Fruit fly (Drosophila melanogaster) whole organism, prepupa: ENCODE data around the gene CG31516.

ENCODE experiments used
- Blimp-1 ChIP-seq: fragments of 200-800 bp; sonication (Bioruptor generic); optimal IDR thresholded peaks from 3 replicates; lab custom pipeline; 2017; ENCODE audit warnings: missing biosample characterization, missing genetic modification characterization, mild to moderate bottlenecking, moderate library complexity, missing genetic modification reagents
- CG11294 ChIP-seq: fragments of 200-800 bp; sonication (Bioruptor generic); IDR thresholded peaks from 2 replicates; pipeline ENCODE4 v1.3.6; 2022; ENCODE audit warnings: missing biosample characterization, missing genetic modification characterization
- CG11902 ChIP-seq: fragments of 200-800 bp; sonication (Bioruptor generic); optimal IDR thresholded peaks from 3 replicates; lab custom pipeline; 2016; ENCODE audit warnings: missing biosample characterization, missing genetic modification characterization
- CG15336 ChIP-seq: fragments of 200-800 bp; sonication (Bioruptor generic); IDR thresholded peaks from 2 replicates; pipeline ENCODE4 v1.3.6; 2022; ENCODE audit warnings: missing biosample characterization, missing genetic modification characterization
- CG1621 ChIP-seq: fragments of 200-800 bp; sonication (Bioruptor generic); optimal IDR thresholded peaks from 3 replicates; lab custom pipeline; 2018; ENCODE audit warnings: missing biosample characterization, mild to moderate bottlenecking, missing genetic modification characterization
- CG16779 ChIP-seq: fragments of 200-800 bp; sonication (Bioruptor generic); optimal IDR thresholded peaks from 3 replicates; lab custom pipeline; 2017; ENCODE audit warnings: missing biosample characterization, mild to moderate bottlenecking, missing genetic modification characterization
- CG3032 ChIP-seq: fragments of 200-800 bp; optimal IDR thresholded peaks from 2 replicates; lab custom pipeline; 2019; ENCODE audit warnings: missing biosample characterization, mild to moderate bottlenecking, missing genetic modification characterization, moderate library complexity
- CG34406 ChIP-seq: fragments of 200-800 bp; sonication (Bioruptor generic); optimal IDR thresholded peaks from 3 replicates; lab custom pipeline; 2016; ENCODE audit warnings: missing biosample characterization, missing genetic modification characterization
- CG3919 ChIP-seq: fragments of 200-800 bp; sonication (Bioruptor generic); optimal IDR thresholded peaks from 3 replicates; lab custom pipeline; 2016; ENCODE audit warnings: missing biosample characterization, missing genetic modification characterization
- CG4318 ChIP-seq: fragments of 200-800 bp; sonication (Bioruptor generic); optimal IDR thresholded peaks from 3 replicates; lab custom pipeline; 2017; ENCODE audit warnings: missing biosample characterization, mild to moderate bottlenecking, missing genetic modification characterization
- CG6163 ChIP-seq: fragments of 200-800 bp; sonication (Bioruptor generic); IDR thresholded peaks from 3 replicates; pipeline ENCODE4 v1.3.6; 2022; ENCODE audit warnings: missing biosample characterization, missing genetic modification characterization
- CG6276 ChIP-seq: fragments of 200-800 bp; sonication (Bioruptor generic); optimal IDR thresholded peaks from 2 replicates; lab custom pipeline; 2017; ENCODE audit warnings: missing biosample characterization, mild to moderate bottlenecking, missing genetic modification characterization
- CG6792 ChIP-seq: fragments of 200-800 bp; sonication (Bioruptor generic); optimal IDR thresholded peaks from 3 replicates; lab custom pipeline; 2016; ENCODE audit warnings: missing biosample characterization, missing genetic modification characterization
- CG6808 ChIP-seq: fragments of 200-800 bp; sonication (Bioruptor generic); optimal IDR thresholded peaks from 3 replicates; lab custom pipeline; 2017; ENCODE audit warnings: missing biosample characterization, missing genetic modification characterization, mild to moderate bottlenecking, moderate library complexity, missing genetic modification reagents
- CG7368 ChIP-seq: fragments of 200-800 bp; sonication (Bioruptor generic); optimal IDR thresholded peaks from 3 replicates; lab custom pipeline; 2016; ENCODE audit warnings: missing biosample characterization, missing genetic modification characterization
- CG8119 ChIP-seq: fragments of 200-800 bp; sonication (Bioruptor generic); IDR thresholded peaks from 3 replicates; pipeline ENCODE4 v1.3.6; 2022; ENCODE audit warnings: missing biosample characterization, missing genetic modification characterization
- CG8319 ChIP-seq: fragments of 200-800 bp; sonication (Bioruptor generic); optimal IDR thresholded peaks from 3 replicates; lab custom pipeline; 2016; ENCODE audit warnings: missing biosample characterization, missing genetic modification characterization
- CG9139 ChIP-seq: fragments of 200-800 bp; sonication (Bioruptor generic); optimal IDR thresholded peaks from 3 replicates; lab custom pipeline; 2017; ENCODE audit warnings: missing biosample characterization, mild to moderate bottlenecking, missing genetic modification characterization
- Eip75B ChIP-seq: fragments of 200-800 bp; sonication (Bioruptor generic); optimal IDR thresholded peaks from 3 replicates; lab custom pipeline; 2016; ENCODE audit warnings: missing biosample characterization, missing genetic modification characterization
- Eip78C ChIP-seq: fragments of 200-800 bp; sonication (Bioruptor generic); peaks from one replicate; lab custom pipeline; 2016; ENCODE audit warnings: missing biosample characterization, missing genetic modification characterization
- Eip93F ChIP-seq: fragments of 200-800 bp; sonication (Bioruptor generic); optimal IDR thresholded peaks from 2 replicates; lab custom pipeline; 2016; ENCODE audit warnings: missing biosample characterization, mild to moderate bottlenecking, missing genetic modification characterization
- Ets21C ChIP-seq: fragments of 200-800 bp; sonication (Bioruptor generic); optimal IDR thresholded peaks from 3 replicates; lab custom pipeline; 2016; ENCODE audit warnings: missing biosample characterization, missing genetic modification characterization
- Ets96B ChIP-seq: fragments of 200-800 bp; optimal IDR thresholded peaks from 2 replicates; lab custom pipeline; 2019; ENCODE audit warnings: missing biosample characterization, mild to moderate bottlenecking, missing genetic modification characterization, moderate library complexity
- Gug ChIP-seq: fragments of 200-800 bp; sonication (Bioruptor generic); IDR thresholded peaks from 2 replicates; pipeline ENCODE4 v1.3.6; 2022; ENCODE audit warnings: missing biosample characterization, missing genetic modification characterization
- Hr4 ChIP-seq: fragments of 200-800 bp; sonication (Bioruptor generic); optimal IDR thresholded peaks from 3 replicates; lab custom pipeline; 2016; ENCODE audit warnings: missing biosample characterization, missing genetic modification characterization
- Lpt ChIP-seq: fragments of 200-800 bp; sonication (Bioruptor generic); optimal IDR thresholded peaks from 3 replicates; lab custom pipeline; 2016; ENCODE audit warnings: missing biosample characterization, missing genetic modification characterization
- OdsH ChIP-seq: fragments of 200-800 bp; sonication (Bioruptor generic); optimal IDR thresholded peaks from 3 replicates; lab custom pipeline; 2016; ENCODE audit warnings: missing biosample characterization, missing genetic modification characterization
- Smox ChIP-seq: fragments of 200-800 bp; sonication (Bioruptor generic); optimal IDR thresholded peaks from 3 replicates; lab custom pipeline; 2016; ENCODE audit warnings: missing biosample characterization, missing genetic modification characterization
- Sox102F ChIP-seq: fragments of 200-800 bp; sonication (Bioruptor generic); optimal IDR thresholded peaks from 2 replicates; lab custom pipeline; 2016; ENCODE audit warnings: missing biosample characterization, mild to moderate bottlenecking, missing genetic modification characterization
- Sox15 ChIP-seq: fragments of 200-800 bp; sonication (Bioruptor generic); optimal IDR thresholded peaks from 3 replicates; lab custom pipeline; 2016; ENCODE audit warnings: missing biosample characterization, missing genetic modification characterization
- achi ChIP-seq: fragments of 200-800 bp; sonication (Bioruptor generic); optimal IDR thresholded peaks from 3 replicates; lab custom pipeline; 2016; ENCODE audit warnings: missing biosample characterization, missing genetic modification characterization
- acj6 ChIP-seq: fragments of 200-800 bp; sonication (Bioruptor generic); optimal IDR thresholded peaks from 3 replicates; lab custom pipeline; 2016; ENCODE audit warnings: missing biosample characterization, missing genetic modification characterization
- cyc ChIP-seq: fragments of 200-800 bp; sonication (Bioruptor generic); optimal IDR thresholded peaks from 3 replicates; lab custom pipeline; 2016; ENCODE audit warnings: missing biosample characterization, missing genetic modification characterization
- dsx ChIP-seq: fragments of 200-800 bp; optimal IDR thresholded peaks from 3 replicates; lab custom pipeline; 2019; ENCODE audit warnings: missing biosample characterization, mild to moderate bottlenecking, missing genetic modification characterization, moderate library complexity; ENCODE audit not compliant: poor library complexity, severe bottlenecking
- eg ChIP-seq: fragments of 200-800 bp; sonication (Bioruptor generic); IDR thresholded peaks from 3 replicates; pipeline ENCODE4 v1.3.6; 2022; ENCODE audit warnings: missing biosample characterization, missing genetic modification characterization
- fd59A ChIP-seq: fragments of 200-800 bp; sonication (Bioruptor generic); optimal IDR thresholded peaks from 2 replicates; lab custom pipeline; 2017; ENCODE audit warnings: missing biosample characterization, mild to moderate bottlenecking, missing genetic modification characterization, missing genetic modification reagents
- fd85E ChIP-seq: fragments of 200-800 bp; sonication (Bioruptor generic); optimal IDR thresholded peaks from 3 replicates; lab custom pipeline; 2016; ENCODE audit warnings: missing biosample characterization, missing genetic modification characterization
- lz ChIP-seq: fragments of 200-800 bp; sonication (Bioruptor generic); optimal IDR thresholded peaks from 3 replicates; lab custom pipeline; 2016; ENCODE audit warnings: missing biosample characterization, missing genetic modification characterization
- net ChIP-seq: fragments of 200-800 bp; sonication (Bioruptor generic); optimal IDR thresholded peaks from 3 replicates; lab custom pipeline; 2016; ENCODE audit warnings: missing biosample characterization, missing genetic modification characterization
- salr ChIP-seq, 2 experiments: fragments of 200-800 bp; sonication (Bioruptor generic); optimal IDR thresholded peaks; 3 replicates each; lab custom pipeline; 2016 to 2018; ENCODE audit warnings: missing biosample characterization in 2 of 2, missing genetic modification characterization in 2 of 2, mild to moderate bottlenecking in 1 of 2
- spab ChIP-seq: fragments of 200-800 bp; sonication (Bioruptor generic); optimal IDR thresholded peaks from 2 replicates; lab custom pipeline; 2017; ENCODE audit warnings: missing biosample characterization, mild to moderate bottlenecking, missing genetic modification characterization, missing genetic modification reagents
- ss ChIP-seq, 2 experiments: fragments of 200-800 bp; sonication (Bioruptor generic); optimal IDR thresholded peaks; 2 replicates in 1 of 2; 3 replicates in 1 of 2; lab custom pipeline; 2017 to 2018; ENCODE audit warnings: mild to moderate bottlenecking in 2 of 2, missing biosample characterization in 2 of 2, missing genetic modification characterization in 2 of 2, moderate library complexity in 1 of 2
- topi ChIP-seq: fragments of 200-800 bp; sonication (Bioruptor generic); optimal IDR thresholded peaks from 3 replicates; lab custom pipeline; 2016; ENCODE audit warnings: missing biosample characterization, missing genetic modification characterization
- vri ChIP-seq: fragments of 200-800 bp; sonication (Bioruptor generic); optimal IDR thresholded peaks from 3 replicates; lab custom pipeline; 2016; ENCODE audit warnings: missing biosample characterization, mild to moderate bottlenecking, missing genetic modification characterization

The CG31516 gene

DNA sequence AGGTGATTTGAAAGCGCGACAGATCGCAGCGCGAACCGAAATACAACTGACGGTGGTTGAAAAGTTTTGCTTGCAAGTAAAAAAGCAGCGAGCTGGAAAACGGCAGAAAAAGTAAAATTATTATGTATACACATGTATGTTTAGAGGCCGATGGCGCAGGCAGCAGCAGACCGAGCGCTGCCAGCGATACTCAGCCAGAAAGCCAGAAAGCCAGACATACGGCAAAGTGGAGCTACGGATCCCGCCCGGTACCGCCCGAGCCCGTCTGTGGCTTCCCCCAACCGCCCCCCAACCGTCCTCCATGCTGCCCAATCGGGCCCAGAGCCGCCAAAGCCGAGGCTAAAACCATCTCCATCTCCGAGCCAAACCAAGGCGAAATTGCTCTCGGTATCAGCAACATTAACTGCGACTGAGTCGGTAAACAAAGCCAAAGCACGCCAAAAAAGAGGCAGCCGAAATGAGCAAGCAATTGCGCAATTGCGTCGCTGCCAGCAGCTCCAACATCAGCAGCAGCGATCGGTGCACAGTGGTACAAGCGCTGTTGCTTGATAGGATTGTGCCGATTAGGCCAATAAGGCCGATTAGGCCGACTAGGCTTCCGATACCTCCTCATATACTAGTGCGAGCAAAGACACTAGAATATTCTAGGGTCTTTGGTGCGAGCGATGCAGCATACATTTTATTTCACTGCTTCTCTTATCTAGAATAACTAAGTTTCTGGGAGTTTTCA is 4.5 kb downstream of the CG31516 start, which contains the start of gene CG14636 (continued):
- peak; percentile 66 for TF ChIP-seq CG11902 (GFP tag; lab: Kevin White, UChicago)
- no peak for TF ChIP-seq CG16779 (tag; lab: Kevin White, UChicago)
- peak; percentile 3 to 35 for TF ChIP-seq ss (GFP tag; optimal IDR thresholded peaks at IDR 0.05; lab: Kevin White, UChicago)
- peak; percentile 52 for TF ChIP-seq Lpt
- TF ChIP-seq CG1621 = no peak
- peak; percentile 56 for TF ChIP-seq Ets21C (GFP tag; lab: Kevin White, UChicago)
- peak; percentile 68 for TF ChIP-seq topi (GFP tag; lab: Kevin White, UChicago)
- peak; percentile 73 for TF ChIP-seq net (GFP tag; lab: Kevin White, UChicago)
- peak; percentile 77 for TF ChIP-seq achi (GFP tag; lab: Kevin White, UChicago)
- TF ChIP-seq, all 60 proteins: peak for 49

DNA sequence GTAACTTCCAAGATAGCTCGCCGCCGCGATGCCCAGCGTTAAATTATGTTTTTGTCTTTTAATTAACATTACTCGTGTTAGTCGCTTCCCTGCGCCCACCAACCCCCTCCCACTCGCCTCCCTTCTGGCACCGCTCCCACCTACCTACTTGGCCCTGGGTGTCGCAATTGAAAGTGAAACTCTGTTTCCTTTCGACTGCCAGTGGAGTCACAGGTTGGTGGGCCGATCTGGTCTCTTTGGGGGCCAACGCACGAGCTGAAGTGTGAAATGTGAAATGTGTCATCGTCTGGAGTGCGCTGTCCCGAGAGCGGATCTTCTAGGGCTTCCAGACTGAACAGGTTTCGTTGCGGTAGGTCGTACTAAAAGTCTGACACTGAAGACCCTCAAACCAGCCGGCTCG is 5.3 kb downstream of the CG31516 start:
- peak; percentile 10 for TF ChIP-seq Eip78C (GFP tag; lab: Kevin White, UChicago)
- TF ChIP-seq CG1621 = no peak
- TF ChIP-seq Blimp-1 = peak; percentile 59

DNA sequence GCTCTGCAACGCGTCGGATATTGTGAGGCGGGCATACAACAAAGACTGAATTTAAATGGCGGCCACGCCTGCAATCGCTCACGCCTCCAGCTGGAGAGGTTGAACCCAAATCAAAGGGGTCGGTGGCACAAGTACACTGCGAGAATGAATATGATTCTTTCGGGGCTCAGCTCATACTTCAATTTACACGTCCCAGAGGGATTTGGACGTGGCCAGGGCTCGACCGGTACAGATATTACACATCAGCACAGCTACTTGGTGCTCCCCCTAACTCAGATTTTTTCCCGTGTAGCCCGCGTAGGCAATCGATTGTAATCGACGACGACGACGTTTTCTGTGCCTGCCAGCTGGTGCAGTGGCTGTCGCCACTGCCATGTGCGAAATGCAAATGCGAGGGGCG is 5.9 kb downstream of the CG31516 start:
- TF ChIP-seq CG6792 (GFP tag; lab: Kevin White, UChicago) = peak; percentile 88
- peak; percentile 90 for TF ChIP-seq CG15336
- TF ChIP-seq fd85E (GFP tag; lab: Kevin White, UChicago) = peak; percentile 55
- peak; percentile 92 for TF ChIP-seq cyc (GFP tag; lab: Kevin White, UChicago)
- TF ChIP-seq CG3032 (tag; lab: Kevin White, UChicago) = peak; percentile 87
- peak; percentile 92 for TF ChIP-seq CG11902 (GFP tag; lab: Kevin White, UChicago)
- peak; percentile 82 for TF ChIP-seq dsx
- TF ChIP-seq lz = peak; percentile 87
- TF ChIP-seq CG34406 (GFP tag; lab: Kevin White, UChicago) = peak; percentile 77
- TF ChIP-seq Hr4 (GFP tag; lab: Kevin White, UChicago) = peak; percentile 90
- TF ChIP-seq CG6276 (GFP tag; lab: Kevin White, UChicago) = peak; percentile 73
- peak; percentile 88 for TF ChIP-seq net (GFP tag; lab: Kevin White, UChicago)
- TF ChIP-seq Smox (GFP tag; lab: Kevin White, UChicago) = peak; percentile 76
- TF ChIP-seq OdsH (GFP tag; lab: Kevin White, UChicago) = peak; percentile 92
- peak; percentile 88 for TF ChIP-seq CG8119
- peak; percentile 91 for TF ChIP-seq Eip75B
- peak; percentile 88 for TF ChIP-seq fd59A (GFP tag; lab: Kevin White, UChicago)
- peak; percentile 86 for TF ChIP-seq topi (GFP tag; lab: Kevin White, UChicago)
- peak; percentile 90 for TF ChIP-seq Gug
- TF ChIP-seq Ets96B (tag; lab: Kevin White, UChicago) = peak; percentile 89
- peak; percentile 84 to 90 for TF ChIP-seq ss (GFP tag; optimal IDR thresholded peaks at IDR 0.05; lab: Kevin White, UChicago)
- TF ChIP-seq salr (GFP tag; optimal IDR thresholded peaks at IDR 0.05; lab: Kevin White, UChicago) = peak; percentile 54 to 84
- TF ChIP-seq CG6163 (GFP tag; lab: Robert Waterston, UW) = peak; percentile 97
- TF ChIP-seq Ets21C (GFP tag; lab: Kevin White, UChicago) = peak; percentile 73
- TF ChIP-seq Blimp-1 = no peak
- peak; percentile 93 for TF ChIP-seq CG3919
- peak; percentile 87 for TF ChIP-seq CG6808 (GFP tag; lab: Kevin White, UChicago)
- peak; percentile 65 for TF ChIP-seq CG16779 (tag; lab: Kevin White, UChicago)
- peak; percentile 87 for TF ChIP-seq Sox15 (GFP tag; lab: Kevin White, UChicago)
- peak; percentile 91 for TF ChIP-seq acj6 (GFP tag; lab: Kevin White, UChicago)
- TF ChIP-seq eg (GFP tag; lab: Robert Waterston, UW) = peak; percentile 95
- peak; percentile 93 for TF ChIP-seq CG7368
- peak; percentile 96 for TF ChIP-seq Eip78C (GFP tag; lab: Kevin White, UChicago)
- TF ChIP-seq vri = peak; percentile 66
- peak; percentile 87 for TF ChIP-seq Lpt
- TF ChIP-seq CG9139 (GFP tag; lab: Kevin White, UChicago) = peak; percentile 80
- TF ChIP-seq CG1621 = peak; percentile 89
- peak; percentile 73 for TF ChIP-seq Sox102F (GFP tag; lab: Kevin White, UChicago)
- peak; percentile 80 for TF ChIP-seq CG4318 (GFP tag; lab: Kevin White, UChicago)
- peak; percentile 89 for TF ChIP-seq CG11294
- peak; percentile 87 for TF ChIP-seq spab (GFP tag; lab: Kevin White, UChicago)
- TF ChIP-seq CG8319 (GFP tag; lab: Kevin White, UChicago) = peak; percentile 85
- TF ChIP-seq Eip93F (GFP tag; lab: Kevin White, UChicago) = peak; percentile 30
